Fruit fly (Drosophila melanogaster) whole organism, embryonic: ENCODE data around the gene Arc42.
A peak's percentile ranks its signal among the peaks of the same experiment; 100 is the strongest.

Source experiments
- B-H1 ChIP-seq: fragments of 200-800 bp; sonication (Bioruptor generic); IDR thresholded peaks from 3 replicates; pipeline ENCODE4 v1.3.6; 2022; ENCODE audit warnings: missing biosample characterization, missing genetic modification characterization
- CG10431 ChIP-seq: fragments of 200-800 bp; sonication (Bioruptor generic); optimal IDR thresholded peaks from 3 replicates; lab custom pipeline; 2018; ENCODE audit warnings: missing biosample characterization, mild to moderate bottlenecking, missing genetic modification characterization
- CG12299 ChIP-seq: fragments of 200-800 bp; sonication (Bioruptor generic); optimal IDR thresholded peaks from 2 replicates; lab custom pipeline; 2018; ENCODE audit warnings: missing biosample characterization, mild to moderate bottlenecking, missing genetic modification characterization
- CG13624 ChIP-seq: fragments of 200-800 bp; sonication (Bioruptor generic); optimal IDR thresholded peaks from 2 replicates; lab custom pipeline; 2016; ENCODE audit warnings: missing biosample characterization, missing genetic modification characterization
- CG16815 ChIP-seq: fragments of 200-800 bp; sonication (Bioruptor generic); optimal IDR thresholded peaks from 3 replicates; lab custom pipeline; 2017; ENCODE audit warnings: missing biosample characterization, mild to moderate bottlenecking, missing genetic modification characterization
- CG17328 ChIP-seq: fragments of 200-800 bp; sonication (Bioruptor generic); IDR thresholded peaks from 2 replicates; pipeline ENCODE4 v1.3.6; 2022; ENCODE audit warnings: missing biosample characterization, missing genetic modification characterization
- CG17361 ChIP-seq: fragments of 200-800 bp; sonication (Bioruptor generic); IDR thresholded peaks from 3 replicates; pipeline ENCODE4 v1.3.6; 2022; ENCODE audit warnings: missing biosample characterization, missing genetic modification characterization
- CG17385 ChIP-seq: fragments of 200-800 bp; sonication (Bioruptor generic); optimal IDR thresholded peaks from 3 replicates; lab custom pipeline; 2018; ENCODE audit warnings: missing biosample characterization, mild to moderate bottlenecking, missing genetic modification characterization
- CG18262 ChIP-seq: fragments of 200-800 bp; optimal IDR thresholded peaks from 3 replicates; lab custom pipeline; 2019; ENCODE audit warnings: missing biosample characterization, mild to moderate bottlenecking, missing genetic modification characterization, moderate library complexity
- CG1832 ChIP-seq: fragments of 200-800 bp; sonication (Bioruptor generic); optimal IDR thresholded peaks from 2 replicates; lab custom pipeline; 2017; ENCODE audit warnings: missing biosample characterization, mild to moderate bottlenecking, missing genetic modification characterization, inconsistent platforms
- CG2129 ChIP-seq: fragments of 200-800 bp; sonication (Bioruptor generic); IDR thresholded peaks from 2 replicates; pipeline ENCODE4 v1.3.6; 2022; ENCODE audit warnings: missing biosample characterization, missing genetic modification characterization; ENCODE audit not compliant: partially characterized antibody
- CG31388 ChIP-seq: fragments of 200-800 bp; sonication (Bioruptor generic); optimal IDR thresholded peaks from 2 replicates; lab custom pipeline; 2016; ENCODE audit warnings: missing biosample characterization, missing genetic modification characterization
- CG42726 ChIP-seq: fragments of 200-800 bp; sonication (Bioruptor generic); IDR thresholded peaks from 2 replicates; pipeline ENCODE4 v1.3.6; 2022; ENCODE audit warnings: missing biosample characterization, missing genetic modification characterization; ENCODE audit not compliant: partially characterized antibody
- CG4404 ChIP-seq: fragments of 200-800 bp; sonication (Bioruptor generic); IDR thresholded peaks from 2 replicates; pipeline ENCODE4 v1.3.6; 2022; ENCODE audit warnings: missing biosample characterization, missing genetic modification characterization
- CG6254 ChIP-seq: fragments of 200-800 bp; sonication (Bioruptor generic); optimal IDR thresholded peaks from 3 replicates; lab custom pipeline; 2017; ENCODE audit warnings: mild to moderate bottlenecking, missing biosample characterization, missing genetic modification reagents, missing genetic modification characterization
- CG6272 ChIP-seq: fragments of 200-800 bp; sonication (Bioruptor generic); IDR thresholded peaks from 2 replicates; pipeline ENCODE4 v1.3.6; 2022; ENCODE audit warnings: missing biosample characterization, missing genetic modification characterization
- CG7271 ChIP-seq: fragments of 200-800 bp; sonication (Bioruptor generic); optimal IDR thresholded peaks from 2 replicates; lab custom pipeline; 2018; ENCODE audit warnings: missing biosample characterization, mild to moderate bottlenecking, missing genetic modification characterization, moderate library complexity
- CG7357 ChIP-seq: fragments of 200-800 bp; sonication (Bioruptor generic); IDR thresholded peaks from 3 replicates; pipeline ENCODE4 v1.3.6; 2022; ENCODE audit warnings: missing biosample characterization, missing genetic modification characterization
- CG7839 ChIP-seq: fragments of 200-800 bp; sonication (Bioruptor generic); optimal IDR thresholded peaks from 3 replicates; lab custom pipeline; 2018; ENCODE audit warnings: missing biosample characterization, mild to moderate bottlenecking, missing genetic modification characterization, moderate library complexity
- CkIIα-i1 ChIP-seq: fragments of 200-800 bp; sonication (Bioruptor generic); IDR thresholded peaks from 2 replicates; pipeline ENCODE4 v1.3.6; 2022; ENCODE audit warnings: missing biosample characterization, missing genetic modification characterization
- Dad ChIP-seq: fragments of 200-800 bp; sonication (Bioruptor generic); optimal IDR thresholded peaks from 3 replicates; lab custom pipeline; 2016; ENCODE audit warnings: missing biosample characterization, missing genetic modification characterization
- Dip3 ChIP-seq: fragments of 200-800 bp; sonication (Bioruptor generic); optimal IDR thresholded peaks from 3 replicates; lab custom pipeline; 2016; ENCODE audit warnings: missing biosample characterization, missing genetic modification characterization
- Elba2 ChIP-seq: fragments of 200-800 bp; sonication (Bioruptor generic); optimal IDR thresholded peaks from 3 replicates; lab custom pipeline; 2016; ENCODE audit warnings: missing biosample characterization, missing genetic modification characterization
- Ets65A ChIP-seq: fragments of 200-800 bp; sonication (Bioruptor generic); peaks from one replicate; lab custom pipeline; 2016; ENCODE audit warnings: missing biosample characterization, missing genetic modification characterization
- Gug ChIP-seq: fragments of 200-800 bp; sonication (Bioruptor generic); IDR thresholded peaks from 4 replicates; pipeline ENCODE4 v1.3.6; 2022; ENCODE audit warnings: missing biosample characterization, missing genetic modification characterization
- HLH54F ChIP-seq: fragments of 200-800 bp; sonication (Bioruptor generic); optimal IDR thresholded peaks from 3 replicates; lab custom pipeline; 2016; ENCODE audit warnings: missing biosample characterization, missing genetic modification characterization
- Hr78 ChIP-seq, 2 experiments: fragments of 200-800 bp in 1 of 2; fragments of >200 bp in 1 of 2; sonication (Bioruptor generic) in 1 of 2; optimal IDR thresholded peaks; 2 replicates each; lab custom pipeline; 2017 to 2019; ENCODE audit warnings: missing biosample characterization in 2 of 2, missing genetic modification characterization in 2 of 2, mild to moderate bottlenecking in 1 of 2, moderate library complexity in 1 of 2
- Kr ChIP-seq: fragments of 200-800 bp; sonication (Bioruptor generic); optimal IDR thresholded peaks from 2 replicates; lab custom pipeline; 2017; ENCODE audit warnings: missing biosample characterization, mild to moderate bottlenecking, missing genetic modification characterization
- Lim3 ChIP-seq: fragments of 200-800 bp; sonication (Bioruptor generic); IDR thresholded peaks from 2 replicates; pipeline ENCODE4 v1.3.6; 2022; ENCODE audit warnings: missing biosample characterization, missing genetic modification characterization
- Myb ChIP-seq: fragments of 200-800 bp; sonication (Bioruptor generic); optimal IDR thresholded peaks from 2 replicates; lab custom pipeline; 2016; ENCODE audit warnings: missing biosample characterization, missing genetic modification characterization
- Sox100B ChIP-seq: fragments of 200-800 bp; sonication (Bioruptor generic); optimal IDR thresholded peaks from 3 replicates; lab custom pipeline; 2018; ENCODE audit warnings: missing biosample characterization, mild to moderate bottlenecking, missing genetic modification characterization
- Ssrp ChIP-seq: fragments of 200-800 bp; sonication (Bioruptor generic); optimal IDR thresholded peaks from 2 replicates; lab custom pipeline; 2018; ENCODE audit warnings: missing biosample characterization, mild to moderate bottlenecking, missing genetic modification characterization, moderate library complexity
- Vsx1 ChIP-seq: fragments of 200-800 bp; sonication (Bioruptor generic); optimal IDR thresholded peaks from 2 replicates; lab custom pipeline; 2017; ENCODE audit warnings: missing biosample characterization, mild to moderate bottlenecking, missing genetic modification characterization, missing genetic modification reagents
- abd-A ChIP-seq: fragments of 200-800 bp; sonication (Bioruptor generic); optimal IDR thresholded peaks from 3 replicates; lab custom pipeline; 2019; ENCODE audit warnings: missing biosample characterization, mild to moderate bottlenecking, missing genetic modification characterization, moderate library complexity
- ap ChIP-seq: fragments of 200-800 bp; sonication (Bioruptor generic); IDR thresholded peaks from 2 replicates; pipeline ENCODE4 v1.3.6; 2022; ENCODE audit warnings: missing biosample characterization, missing genetic modification characterization
- br ChIP-seq: fragments of >200 bp; optimal IDR thresholded peaks from 2 replicates; lab custom pipeline; 2017
- crc ChIP-seq: fragments of 200-800 bp; sonication (Bioruptor generic); optimal IDR thresholded peaks from 2 replicates; lab custom pipeline; 2016; ENCODE audit warnings: missing biosample characterization, missing genetic modification characterization
- eve ChIP-seq, 2 experiments: fragments of >200 bp; optimal IDR thresholded peaks; 2 replicates each; lab custom pipeline; 2017; ENCODE audit warnings: missing biosample characterization in 2 of 2, missing genetic modification characterization in 2 of 2
- fd3F ChIP-seq: fragments of 200-800 bp; sonication (Bioruptor generic); optimal IDR thresholded peaks from 2 replicates; lab custom pipeline; 2018; ENCODE audit warnings: missing biosample characterization, mild to moderate bottlenecking, missing genetic modification characterization, moderate library complexity
- hth ChIP-seq: fragments of >200 bp; optimal IDR thresholded peaks from 2 replicates; lab custom pipeline; 2017; ENCODE audit warnings: inconsistent platforms
- inv ChIP-seq: fragments of 200-800 bp; sonication (Bioruptor generic); IDR thresholded peaks from 2 replicates; pipeline ENCODE4 v1.3.6; 2022; ENCODE audit warnings: missing biosample characterization, missing genetic modification characterization; ENCODE audit not compliant: partially characterized antibody
- luna ChIP-seq: fragments of 200-800 bp; sonication (Bioruptor generic); optimal IDR thresholded peaks from 2 replicates; lab custom pipeline; 2016; ENCODE audit warnings: missing biosample characterization, missing genetic modification characterization
- nerfin-2 ChIP-seq: fragments of 200-800 bp; sonication (Bioruptor generic); IDR thresholded peaks from 2 replicates; pipeline ENCODE4 v1.3.6; 2022; ENCODE audit warnings: missing biosample characterization, missing genetic modification characterization; ENCODE audit not compliant: partially characterized antibody
- p53 ChIP-seq: fragments of 200-800 bp; sonication (Bioruptor generic); optimal IDR thresholded peaks from 2 replicates; lab custom pipeline; 2016; ENCODE audit warnings: missing biosample characterization, missing genetic modification characterization
- pros ChIP-seq: fragments of 200-800 bp; sonication (Bioruptor generic); optimal IDR thresholded peaks from 3 replicates; lab custom pipeline; 2019; ENCODE audit warnings: missing biosample characterization, mild to moderate bottlenecking, missing genetic modification characterization, moderate library complexity
- ranshi ChIP-seq: fragments of 200-800 bp; sonication (Bioruptor generic); IDR thresholded peaks from 2 replicates; pipeline ENCODE4 v1.3.6; 2022; ENCODE audit warnings: missing biosample characterization, missing genetic modification characterization
- run ChIP-seq: fragments of 200-800 bp; sonication (Bioruptor generic); optimal IDR thresholded peaks from 3 replicates; lab custom pipeline; 2018; ENCODE audit warnings: missing biosample characterization, mild to moderate bottlenecking, missing genetic modification characterization
- sim ChIP-seq: fragments of 200-800 bp; sonication (Bioruptor generic); IDR thresholded peaks from 2 replicates; pipeline ENCODE4 v1.3.6; 2022; ENCODE audit warnings: missing biosample characterization, missing genetic modification characterization
- slbo ChIP-seq: fragments of 200-800 bp; sonication (Bioruptor generic); IDR thresholded peaks from 2 replicates; pipeline ENCODE4 v1.3.6; 2022; ENCODE audit warnings: missing biosample characterization, missing genetic modification characterization
- sqz ChIP-seq: fragments of 200-800 bp; sonication (Bioruptor generic); optimal IDR thresholded peaks from 3 replicates; lab custom pipeline; 2018; ENCODE audit warnings: missing biosample characterization, mild to moderate bottlenecking, missing genetic modification characterization

Arc42 gene

dm6 chr3R:19863979-19864775 is 13.4 kb upstream of the Arc42 start, which contains the start of the genes CG4572 and CG4686 (continued):
- TF ChIP-seq abd-A (no peak), Dad (GFP tag; lab: Kevin White, UChicago) (peak; percentile 48), eve (GFP tag; optimal IDR thresholded peaks at IDR 0.05; lab: Kevin White, UChicago) (no peak), Lim3 (GFP tag; lab: Robert Waterston, UW) (no peak), CG12299 (tag; lab: Kevin White, UChicago) (no peak), Hr78 (GFP tag; optimal IDR thresholded peaks at IDR 0.05; lab: Kevin White, UChicago) (peak in 1 of 2 experiments; percentile 33), Dip3 (GFP tag; lab: Kevin White, UChicago) (peak; percentile 84), nerfin-2 (GFP tag; lab: Robert Waterston, UW) (no peak), pros (GFP tag; lab: Kevin White, UChicago) (peak; percentile 35), Myb (peak; percentile 64), CG6254 (no peak), p53 (GFP tag; lab: Kevin White, UChicago) (peak; percentile 43), Gug (GFP tag; lab: Robert Waterston, UW) (peak; percentile 83; the same call in 3 of the 4 replicates), CG10431 (GFP tag; lab: Kevin White, UChicago) (peak; percentile 34), ap (GFP tag; lab: Robert Waterston, UW) (no peak), CG31388 (peak; percentile 55), CkIIα-i1 (GFP tag; lab: Robert Waterston, UW) (no peak), crc (GFP tag; lab: Kevin White, UChicago) (peak; percentile 60), CG7271 (tag; lab: Kevin White, UChicago) (peak; percentile 3), run (tag; lab: Kevin White, UChicago) (peak; percentile 28), B-H1 (peak; percentile 18; the same call in 2 of the 3 replicates), Sox100B (GFP tag; lab: Kevin White, UChicago) (no peak), slbo (GFP tag; lab: Robert Waterston, UW) (peak; percentile 75), CG6272 (GFP tag; lab: Robert Waterston, UW) (peak; percentile 75), inv (no peak), br (no peak), ranshi (GFP tag; lab: Robert Waterston, UW) (peak; percentile 60; the same call in 1 of the 2 replicates), CG7839 (tag; lab: Kevin White, UChicago) (peak; percentile 69), CG7357 (GFP tag; lab: Robert Waterston, UW) (peak; percentile 83), Kr (no peak), CG17328 (0 out of 2 replicates have a peak, but pooled peaks have one; percentile 8), CG18262 (tag; lab: Kevin White, UChicago) (no peak), CG42726 (GFP tag; lab: Robert Waterston, UW) (no peak), CG16815 (GFP tag; lab: Kevin White, UChicago) (peak; percentile 54), fd3F (GFP tag; lab: Kevin White, UChicago) (peak; percentile 66), Ssrp (tag; lab: Kevin White, UChicago) (peak; percentile 65), CG1832 (GFP tag; lab: Kevin White, UChicago) (no peak), HLH54F (GFP tag; lab: Kevin White, UChicago) (peak; percentile 85), Vsx1 (GFP tag; lab: Kevin White, UChicago) (no peak), CG2129 (GFP tag; lab: Robert Waterston, UW) (no peak), sqz (no peak), hth (lab: Kevin White, UChicago) (no peak), sim (GFP tag; lab: Robert Waterston, UW) (peak; percentile 17; the same call in 1 of the 2 replicates), CG13624 (GFP tag; lab: Kevin White, UChicago) (peak; percentile 96), CG17361 (GFP tag; lab: Robert Waterston, UW) (peak; percentile 96), luna (GFP tag; lab: Kevin White, UChicago) (peak; percentile 53), CG17385 (GFP tag; lab: Kevin White, UChicago) (peak; percentile 58), CG4404 (GFP tag; lab: Robert Waterston, UW) (peak; percentile 83), Elba2 (peak; percentile 63), Ets65A (GFP tag; lab: Kevin White, UChicago) (peak; percentile 99)
